Fruit fly (Drosophila melanogaster) whole organism, larva: ENCODE data around the gene CG32445.

Source experiments
- noc ChIP-seq: fragments of 200-800 bp; sonication (Bioruptor generic); optimal IDR thresholded peaks from 3 replicates; lab custom pipeline; 2019; ENCODE audit warnings: missing biosample characterization, mild to moderate bottlenecking, missing genetic modification characterization, moderate library complexity

Gene CG32445

dm6 chr3L:21644607-21645006 lies 5.4 kb downstream of the CG32445 start, which contains the start of gene CG43980:
TSS of gene CG43980 (plus strand) at chr3L:21644958.
- no peak for TF ChIP-seq noc (tag; lab: Kevin White, UChicago)

dm6 chr3L:21645878-21646277 lies 6.7 kb downstream of the CG32445 start:
- no peak for TF ChIP-seq noc (tag; lab: Kevin White, UChicago)

DNA sequence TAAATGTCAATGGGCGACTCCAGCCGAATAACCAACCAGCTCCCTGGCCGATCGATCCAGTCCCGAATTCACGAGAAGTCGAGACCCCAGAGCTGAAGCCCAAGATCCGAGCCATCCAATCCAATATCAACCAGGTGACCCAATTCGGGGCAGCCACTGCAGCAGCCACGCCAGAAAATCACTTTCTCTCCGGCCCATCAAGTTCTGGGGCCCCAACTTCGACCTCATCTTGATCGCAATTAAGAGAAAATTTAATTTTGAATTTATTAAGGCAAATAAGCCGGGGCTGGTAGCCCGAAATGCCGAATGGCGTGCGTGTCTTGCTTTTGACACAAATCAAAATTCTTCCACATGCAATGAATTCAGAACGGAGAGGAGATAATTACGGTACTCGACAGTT lies 8.7 kb downstream of the CG32445 start:
- TF ChIP-seq noc (tag; lab: Kevin White, UChicago): no peak

- TF ChIP-seq noc (tag; lab: Kevin White, UChicago): no peak
Observed at dm6 chr3L:21651412-21651811, 12.3 kb downstream of the CG32445 start.

- no peak for TF ChIP-seq noc (tag; lab: Kevin White, UChicago)
Observed at dm6 chr3L:21652124-21652523, 13.0 kb downstream of the CG32445 start.

DNA sequence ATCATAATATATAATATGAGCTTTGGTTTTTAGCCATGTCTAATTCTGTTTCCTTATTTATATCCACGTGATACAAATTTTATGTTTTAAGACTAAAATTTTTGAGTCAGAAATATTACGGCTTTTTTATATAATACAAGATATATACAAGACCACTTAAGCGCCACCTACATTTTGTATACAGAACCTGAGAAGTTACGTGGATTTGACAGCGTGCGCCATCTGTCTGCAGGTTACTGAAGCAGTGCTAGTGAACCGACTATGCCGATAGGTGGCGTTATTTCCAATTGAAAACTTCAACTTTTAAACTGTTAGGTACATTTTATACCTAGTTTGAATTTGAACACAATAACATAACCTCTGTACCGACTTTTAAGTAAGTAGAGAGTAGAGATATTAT lies 13.6 kb downstream of the CG32445 start:
- TF ChIP-seq noc (tag; lab: Kevin White, UChicago): no peak

dm6 chr3L:21666880-21667279 lies 27.7 kb downstream of the CG32445 start, which contains the start of gene Cpr78E:
TSS of gene Cpr78E (minus strand) at chr3L:21666980.
- no peak for TF ChIP-seq noc (tag; lab: Kevin White, UChicago)

- no peak for TF ChIP-seq noc (tag; lab: Kevin White, UChicago)
Observed at dm6 chr3L:21667530-21667929, 28.4 kb downstream of the CG32445 start.

dm6 chr3L:21671839-21672238 lies 32.7 kb downstream of the CG32445 start, which contains the start of gene CG11249:
TSS of gene CG11249 (plus strand) at chr3L:21672139.
- no peak for TF ChIP-seq noc (tag; lab: Kevin White, UChicago)

DNA sequence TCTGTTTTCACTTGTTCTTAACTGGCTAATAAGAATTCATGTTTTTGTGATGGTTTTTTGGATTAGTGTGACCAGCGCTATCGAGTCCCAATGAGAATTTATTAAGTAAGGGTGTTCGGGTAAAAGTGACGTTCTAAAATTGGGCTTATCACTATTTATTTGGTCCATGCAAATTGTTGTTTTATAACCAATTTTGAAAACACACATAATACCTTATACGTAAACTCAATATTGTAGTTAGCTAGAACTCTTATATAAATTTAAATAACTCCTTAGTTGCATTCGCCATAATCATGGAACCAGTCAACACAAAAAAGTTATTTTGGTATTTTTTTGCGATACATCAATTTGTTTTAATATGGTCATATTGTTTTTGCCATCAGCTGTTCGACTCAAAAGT lies 40.5 kb downstream of the CG32445 start, which contains the start of the genes Als2 and CG11248:
Gene Als2 (minus strand): TSS at position 69 of the 400 bp plus-strand sequence.
Gene CG11248 (plus strand): TSS at position 364 of the 400 bp plus-strand sequence.
- no peak for TF ChIP-seq noc (tag; lab: Kevin White, UChicago)

DNA sequence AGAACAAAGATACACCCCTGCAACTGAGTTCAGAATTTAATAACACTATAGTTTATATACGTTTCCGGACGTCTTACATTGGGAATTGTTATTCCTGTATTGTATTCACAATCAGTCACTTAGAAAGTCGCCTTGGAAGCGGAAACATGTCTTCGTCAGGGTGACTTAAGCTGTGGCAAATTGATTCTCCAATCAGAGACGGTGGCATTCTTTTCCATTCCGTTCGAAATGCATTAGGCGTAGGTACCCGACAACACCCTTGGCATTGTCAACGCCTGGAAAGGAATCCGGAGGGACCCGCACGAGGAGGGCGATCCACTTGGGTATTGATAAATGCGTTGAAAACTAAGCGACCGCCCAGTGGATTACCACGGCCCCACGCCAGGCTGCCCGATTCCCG lies 44.8 kb downstream of the CG32445 start, which contains the start of gene Sfp78E:
Gene Sfp78E (minus strand): TSS at position 101 of the 400 bp plus-strand sequence.
- no peak for TF ChIP-seq noc (tag; lab: Kevin White, UChicago)

dm6 chr3L:21685753-21686152 lies 46.6 kb downstream of the CG32445 start:
- TF ChIP-seq noc (tag; lab: Kevin White, UChicago): no peak

- TF ChIP-seq noc (tag; lab: Kevin White, UChicago): no peak
Observed at dm6 chr3L:21688607-21689129, 49.5 kb downstream of the CG32445 start.
